Worm (Caenorhabditis elegans): ENCODE results near the gene crn-3.

Gene crn-3

ce11 chrII:10563368-10563767, 24.5 kb upstream of the crn-3 start, which contains the start of gene cdc-48.1 (continued):
- peak; percentile 70 for TF ChIP-seq lsy-27 (tag; optimal IDR thresholded peaks at IDR 0.05; ENCODE audit: borderline replicate concordance, insufficient read depth)
- TF ChIP-seq F57C9.4 (tag; optimal IDR thresholded peaks at IDR 0.05) = peak; percentile 93
- TF ChIP-seq B0336.3 (GFP tag; IDR thresholded peaks at IDR 0.05) = peak; percentile 98
- TF ChIP-seq pha-4 (tag; optimal IDR thresholded peaks at IDR 0.05) = peak; percentile 98
- TF ChIP-seq B0261.1 (tag; optimal IDR thresholded peaks at IDR 0.05) = peak; percentile 48
- no peak; the same call in 1 of the 2 replicates for TF ChIP-seq lag-1 (GFP tag; IDR thresholded peaks at IDR 0.05)
- TF ChIP-seq tbx-9 (tag; optimal IDR thresholded peaks at IDR 0.05; ENCODE audit: borderline replicate concordance) = no peak
- TF ChIP-seq madf-10 (tag; optimal IDR thresholded peaks at IDR 0.05) = peak; percentile 97
- TF ChIP-seq Y53F4B.3 (GFP tag; IDR thresholded peaks at IDR 0.05) = peak; percentile 94
- peak; percentile 99 for TF ChIP-seq ekl-4 (GFP tag; IDR thresholded peaks at IDR 0.05)
- TF ChIP-seq let-607 (tag; optimal IDR thresholded peaks at IDR 0.05) = peak; percentile 98
- TF ChIP-seq pbrm-1 (GFP tag; IDR thresholded peaks at IDR 0.05) = peak; percentile 100
- TF ChIP-seq nhr-80 (tag; optimal IDR thresholded peaks at IDR 0.05) = peak; percentile 98
- peak; percentile 97 for TF ChIP-seq nhr-90 (tag; optimal IDR thresholded peaks at IDR 0.05)
- peak; percentile 91 for TF ChIP-seq bed-1 (GFP tag; IDR thresholded peaks at IDR 0.05)
- TF ChIP-seq rcor-1 (GFP tag; IDR thresholded peaks at IDR 0.05) = peak; percentile 99
- peak; percentile 11 for TF ChIP-seq dpff-1 (tag; optimal IDR thresholded peaks at IDR 0.05)
- peak; percentile 98 for TF ChIP-seq unc-130 (GFP tag; optimal IDR thresholded peaks at IDR 0.05)
- TF ChIP-seq cebp-1 (GFP tag; IDR thresholded peaks at IDR 0.05) = peak; percentile 94
- TF ChIP-seq cebp-1 (tag; optimal IDR thresholded peaks at IDR 0.05) = peak; percentile 98
- peak; percentile 94 for TF ChIP-seq nfya-2 (GFP tag; IDR thresholded peaks at IDR 0.05)
- TF ChIP-seq mes-4 (tag; optimal IDR thresholded peaks at IDR 0.05) = peak; percentile 86
- no peak for TF ChIP-seq hlh-12 (tag; optimal IDR thresholded peaks at IDR 0.05)
- TF ChIP-seq Y95B8A.8 (GFP tag; IDR thresholded peaks at IDR 0.05) = peak; percentile 100
- peak; percentile 99 for TF ChIP-seq C17E4.6 (GFP tag; IDR thresholded peaks at IDR 0.05)
- peak; percentile 100 for TF ChIP-seq tlf-1 (GFP tag; optimal IDR thresholded peaks at IDR 0.05)
- peak; percentile 99 for TF ChIP-seq somi-1 (GFP tag; optimal IDR thresholded peaks at IDR 0.05)
- TF ChIP-seq ztf-22 (GFP tag; optimal IDR thresholded peaks at IDR 0.05) = peak; percentile 97
- peak; percentile 95 for TF ChIP-seq F22D6.2 (tag; optimal IDR thresholded peaks at IDR 0.05)
- TF ChIP-seq F37B4.10 (GFP tag; IDR thresholded peaks at IDR 0.05) = peak; percentile 98
- peak; percentile 99 for TF ChIP-seq atf-7 (tag; optimal IDR thresholded peaks at IDR 0.05)
- TF ChIP-seq F55B11.4 (tag; optimal IDR thresholded peaks at IDR 0.05; ENCODE audit: borderline replicate concordance, insufficient read depth) = no peak
- TF ChIP-seq nhr-27 (tag; optimal IDR thresholded peaks at IDR 0.05) = peak; percentile 85
- TF ChIP-seq ceh-40 (GFP tag; IDR thresholded peaks at IDR 0.05) = peak; percentile 94
- TF ChIP-seq nfyb-1 (GFP tag; IDR thresholded peaks at IDR 0.05) = peak; percentile 99
- peak; percentile 100 for TF ChIP-seq ceh-27 (GFP tag; optimal IDR thresholded peaks at IDR 0.05)
- TF ChIP-seq madf-8 (GFP tag; conservative IDR thresholded peaks at IDR 0.05) = peak; percentile 94
- peak; percentile 87 for TF ChIP-seq snpc-1.1 (tag; optimal IDR thresholded peaks at IDR 0.05; ENCODE audit: insufficient read depth)
- peak; percentile 99 for TF ChIP-seq ceh-91 (GFP tag; IDR thresholded peaks at IDR 0.05)
- TF ChIP-seq B0035.1 (tag; optimal IDR thresholded peaks at IDR 0.05) = peak; percentile 95
- peak; percentile 96 for TF ChIP-seq F33H1.4 (GFP tag; IDR thresholded peaks at IDR 0.05)
- peak; percentile 96 for TF ChIP-seq zim-3 (tag; optimal IDR thresholded peaks at IDR 0.05)
- peak; percentile 94 for TF ChIP-seq hsf-1 (GFP tag; IDR thresholded peaks at IDR 0.05)
- 0 out of 2 replicates have a peak, but pooled peaks have one; percentile 69 for TF ChIP-seq aptf-3 (GFP tag; IDR thresholded peaks at IDR 0.05)
- TF ChIP-seq ztf-18 (tag; optimal IDR thresholded peaks at IDR 0.05) = peak; percentile 89
- peak; percentile 99 for TF ChIP-seq lir-1 (GFP tag; conservative IDR thresholded peaks at IDR 0.05)
- TF ChIP-seq nhr-179 (tag; optimal IDR thresholded peaks at IDR 0.05) = no peak
- TF ChIP-seq hmg-20 (GFP tag; IDR thresholded peaks at IDR 0.05) = peak; percentile 95
- TF ChIP-seq cebp-2 (GFP tag; IDR thresholded peaks at IDR 0.05) = peak; percentile 91; the same call in 1 of the 2 replicates
